Worm (Caenorhabditis elegans) whole organism, mixed stage, embryonic: ENCODE results near the gene ZK563.2.

Source experiments
- M03D4.4 ChIP-seq: sonication (generic microtip); optimal IDR thresholded peaks from 2 replicates; lab custom pipeline; 2017; ENCODE audit warnings: mild to moderate bottlenecking, missing genetic modification characterization, missing compliant biosample characterization
- bed-3 ChIP-seq: fragments of 200-800 bp; sonication (Bioruptor generic); optimal IDR thresholded peaks from 3 replicates; lab custom pipeline; 2018; ENCODE audit warnings: mild to moderate bottlenecking, missing genetic modification characterization, moderate library complexity, missing compliant biosample characterization
- blmp-1 ChIP-seq: fragments of 150-350 bp; optimal IDR thresholded peaks from 2 replicates; lab custom pipeline; 2014; ENCODE audit warnings: missing biosample characterization, missing genetic modification characterization
- ceh-39 ChIP-seq: fragments of 150-350 bp; optimal IDR thresholded peaks from 2 replicates; lab custom pipeline; 2014; ENCODE audit warnings: missing biosample characterization, missing genetic modification characterization
- ceh-43 ChIP-seq: fragments of 200-800 bp; sonication (Bioruptor generic); optimal IDR thresholded peaks from 2 replicates; lab custom pipeline; 2018; ENCODE audit warnings: mild to moderate bottlenecking, missing genetic modification characterization, moderate library complexity, missing compliant biosample characterization
- ceh-83 ChIP-seq: fragments of 200-800 bp; sonication (Bioruptor generic); optimal IDR thresholded peaks from 2 replicates; lab custom pipeline; 2018; ENCODE audit warnings: mild to moderate bottlenecking, missing genetic modification characterization, missing compliant biosample characterization
- ces-1 ChIP-seq: fragments of 150-350 bp; optimal IDR thresholded peaks from 2 replicates; lab custom pipeline; 2014; ENCODE audit warnings: missing biosample characterization, missing genetic modification reagents, missing genetic modification characterization
- cnd-1 ChIP-seq: fragments of 200-800 bp; sonication (Bioruptor generic); optimal IDR thresholded peaks from 2 replicates; lab custom pipeline; 2018; ENCODE audit warnings: mild to moderate bottlenecking, missing genetic modification characterization, missing compliant biosample characterization
- elt-1 ChIP-seq: sonication (generic microtip); optimal IDR thresholded peaks from 2 replicates; lab custom pipeline; 2017; ENCODE audit warnings: missing genetic modification characterization, mild to moderate bottlenecking, missing compliant biosample characterization, antibody characterized with exemption, moderate library complexity, borderline replicate concordance; ENCODE audit not compliant: insufficient read depth
- elt-3 ChIP-seq: fragments of 150-350 bp; optimal IDR thresholded peaks from 2 replicates; lab custom pipeline; 2014; ENCODE audit warnings: missing biosample characterization, missing genetic modification characterization
- flh-1 ChIP-seq: fragments of 200-800 bp; sonication (Bioruptor generic); optimal IDR thresholded peaks from 2 replicates; lab custom pipeline; 2018; ENCODE audit warnings: mild to moderate bottlenecking, missing genetic modification characterization, moderate library complexity, missing compliant biosample characterization
- ham-2 ChIP-seq: fragments of 200-800 bp; sonication (Bioruptor generic); optimal IDR thresholded peaks from 2 replicates; lab custom pipeline; 2018; ENCODE audit warnings: mild to moderate bottlenecking, missing genetic modification characterization, missing compliant biosample characterization
- hlh-1 ChIP-seq: fragments of 150-350 bp; optimal IDR thresholded peaks from 2 replicates; lab custom pipeline; 2014; ENCODE audit warnings: missing biosample characterization, missing genetic modification reagents, missing genetic modification characterization
- lin-13 ChIP-seq: fragments of 150-350 bp; optimal IDR thresholded peaks from 2 replicates; lab custom pipeline; 2014; ENCODE audit warnings: missing biosample characterization, missing genetic modification characterization
- lin-32 ChIP-seq: fragments of 200-800 bp; sonication (Bioruptor generic); optimal IDR thresholded peaks from 2 replicates; lab custom pipeline; 2018; ENCODE audit warnings: mild to moderate bottlenecking, missing genetic modification characterization, missing compliant biosample characterization
- lsy-2 ChIP-seq: fragments of 150-350 bp; optimal IDR thresholded peaks from 2 replicates; lab custom pipeline; 2014; ENCODE audit warnings: missing biosample characterization, missing genetic modification characterization
- mls-2 ChIP-seq: sonication (generic microtip); optimal IDR thresholded peaks from 2 replicates; lab custom pipeline; 2016; ENCODE audit warnings: mild to moderate bottlenecking, missing genetic modification characterization, moderate library complexity, missing compliant biosample characterization
- nhr-2 ChIP-seq: fragments of 150-350 bp; optimal IDR thresholded peaks from 2 replicates; lab custom pipeline; 2014; ENCODE audit warnings: missing biosample characterization, missing genetic modification characterization
- nhr-237 ChIP-seq: fragments of 150-350 bp; optimal IDR thresholded peaks from 2 replicates; lab custom pipeline; 2014; ENCODE audit warnings: missing biosample characterization, missing genetic modification characterization
- nhr-28 ChIP-seq: fragments of 150-350 bp; optimal IDR thresholded peaks from 2 replicates; lab custom pipeline; 2014; ENCODE audit warnings: missing biosample characterization, missing genetic modification characterization
- nhr-76 ChIP-seq: sonication (generic microtip); optimal IDR thresholded peaks from 2 replicates; lab custom pipeline; 2017; ENCODE audit warnings: missing biosample characterization, missing genetic modification characterization
- pha-4 ChIP-seq: fragments of 150-350 bp; optimal IDR thresholded peaks from 2 replicates; lab custom pipeline; 2018; ENCODE audit warnings: missing biosample characterization, missing genetic modification reagents, missing genetic modification characterization
- sem-2 ChIP-seq: fragments of 200-800 bp; sonication (Bioruptor generic); optimal IDR thresholded peaks from 2 replicates; lab custom pipeline; 2018; ENCODE audit warnings: mild to moderate bottlenecking, missing genetic modification characterization, missing compliant biosample characterization
- snpc-4 ChIP-seq: fragments of 150-350 bp; optimal IDR thresholded peaks from 2 replicates; lab custom pipeline; 2014; ENCODE audit warnings: missing biosample characterization, missing genetic modification characterization
- sptf-1 ChIP-seq: sonication (generic microtip); optimal IDR thresholded peaks from 2 replicates; lab custom pipeline; 2017; ENCODE audit warnings: mild to moderate bottlenecking, missing genetic modification characterization, moderate library complexity, missing compliant biosample characterization
- tbx-8 ChIP-seq: fragments of 200-800 bp; sonication (Bioruptor generic); optimal IDR thresholded peaks from 2 replicates; lab custom pipeline; 2018; ENCODE audit warnings: mild to moderate bottlenecking, missing genetic modification characterization, moderate library complexity, missing compliant biosample characterization
- unc-120 ChIP-seq: sonication (generic microtip); optimal IDR thresholded peaks from 2 replicates; lab custom pipeline; 2017; ENCODE audit warnings: missing genetic modification characterization, missing compliant biosample characterization; ENCODE audit not compliant: poor library complexity, severe bottlenecking
- unc-62 ChIP-seq: fragments of 150-350 bp; optimal IDR thresholded peaks from 2 replicates; lab custom pipeline; 2014; ENCODE audit warnings: missing biosample characterization, missing genetic modification reagents, missing genetic modification characterization
- zip-8 ChIP-seq: fragments of 150-350 bp; optimal IDR thresholded peaks from 2 replicates; lab custom pipeline; 2014; ENCODE audit warnings: missing biosample characterization, missing genetic modification characterization
- ztf-11 ChIP-seq: fragments of 150-350 bp; optimal IDR thresholded peaks from 2 replicates; lab custom pipeline; 2014; ENCODE audit warnings: missing biosample characterization, missing genetic modification characterization

Gene ZK563.2

DNA sequence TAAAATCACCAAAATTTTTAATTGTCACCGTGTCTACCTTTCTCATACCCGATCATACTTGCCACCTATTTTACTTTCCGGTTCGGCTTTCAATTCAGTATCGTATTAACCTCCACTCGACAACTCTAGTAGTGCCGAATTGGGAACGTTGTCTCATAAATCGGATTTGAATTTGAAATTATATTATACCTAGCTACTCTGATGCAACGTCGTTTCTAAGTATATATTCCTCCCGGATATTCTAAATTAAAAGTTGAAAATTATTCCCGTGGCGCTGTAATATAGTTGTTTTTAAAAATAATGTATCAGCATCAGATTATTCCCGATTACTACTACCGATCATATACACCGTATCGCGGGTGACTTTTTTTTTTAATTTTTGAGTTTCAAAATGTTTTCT is at the start of gene ZK563.2:
Gene ZK563.2 (plus strand): TSS at position 301 of the 400 bp plus-strand sequence.
- TF ChIP-seq ham-2 (GFP tag; lab: Kevin White, UChicago) (no peak), snpc-4 (tag; lab: Kevin White, UChicago) (no peak), sptf-1 (tag; lab: Kevin White, UChicago) (no peak), ceh-39 (no peak), mls-2 (tag; lab: Kevin White, UChicago) (no peak), tbx-8 (GFP tag; lab: Kevin White, UChicago) (no peak), M03D4.4 (tag; lab: Kevin White, UChicago) (no peak), zip-8 (tag; lab: Kevin White, UChicago) (no peak), ceh-83 (GFP tag; lab: Kevin White, UChicago) (no peak), nhr-28 (tag; lab: Kevin White, UChicago) (no peak), bed-3 (GFP tag; lab: Kevin White, UChicago) (no peak), lin-32 (GFP tag; lab: Kevin White, UChicago) (no peak), ceh-43 (GFP tag; lab: Kevin White, UChicago) (no peak), ztf-11 (tag; lab: Kevin White, UChicago) (no peak), lsy-2 (tag; lab: Kevin White, UChicago) (no peak), hlh-1 (tag; lab: Kevin White, UChicago) (no peak), unc-62 (GFP tag; lab: Kevin White, UChicago) (no peak)

ce11 chrX:3326175-3326574 is 42.6 kb upstream of the ZK563.2 start, which contains the start of gene F11D5.6:
Gene F11D5.6 (minus strand): TSS chrX:3326275.
- no peak for TF ChIP-seq sptf-1 (tag; lab: Kevin White, UChicago)
- TF ChIP-seq sem-2 (GFP tag; lab: Kevin White, UChicago) = no peak
- TF ChIP-seq flh-1 (GFP tag; lab: Kevin White, UChicago) = no peak
- TF ChIP-seq elt-3 (tag; lab: Kevin White, UChicago) = no peak
- TF ChIP-seq nhr-28 (tag; lab: Kevin White, UChicago) = no peak
- no peak for TF ChIP-seq ceh-43 (GFP tag; lab: Kevin White, UChicago)
- TF ChIP-seq nhr-2 = no peak
- no peak for TF ChIP-seq ces-1 (GFP tag; lab: Kevin White, UChicago)
- TF ChIP-seq snpc-4 (tag; lab: Kevin White, UChicago) = no peak
- no peak for TF ChIP-seq nhr-76 (tag; lab: Kevin White, UChicago)
- TF ChIP-seq ham-2 (GFP tag; lab: Kevin White, UChicago) = no peak
- TF ChIP-seq bed-3 (GFP tag; lab: Kevin White, UChicago) = no peak
- no peak for TF ChIP-seq ceh-39
- no peak for TF ChIP-seq lin-13 (tag; lab: Kevin White, UChicago)
- TF ChIP-seq blmp-1 (tag; lab: Kevin White, UChicago) = no peak
- TF ChIP-seq lsy-2 (tag; lab: Kevin White, UChicago) = no peak
- no peak for TF ChIP-seq unc-120 (tag; lab: Kevin White, UChicago)
- no peak for TF ChIP-seq nhr-237 (tag; lab: Kevin White, UChicago)

ce11 chrX:3332824-3333223 is 35.9 kb upstream of the ZK563.2 start, which contains the start of gene F11D5.1:
Gene F11D5.1 (plus strand): TSS chrX:3333124.
- TF ChIP-seq bed-3 (GFP tag; lab: Kevin White, UChicago) = no peak
- TF ChIP-seq lin-32 (GFP tag; lab: Kevin White, UChicago) = no peak
- TF ChIP-seq ztf-11 (tag; lab: Kevin White, UChicago) = no peak
- no peak for TF ChIP-seq ceh-43 (GFP tag; lab: Kevin White, UChicago)
- TF ChIP-seq zip-8 (tag; lab: Kevin White, UChicago) = no peak
- TF ChIP-seq hlh-1 (tag; lab: Kevin White, UChicago) = no peak
- TF ChIP-seq unc-62 (GFP tag; lab: Kevin White, UChicago) = no peak
- no peak for TF ChIP-seq nhr-28 (tag; lab: Kevin White, UChicago)
- no peak for TF ChIP-seq lin-13 (tag; lab: Kevin White, UChicago)
- no peak for TF ChIP-seq sem-2 (GFP tag; lab: Kevin White, UChicago)
- TF ChIP-seq flh-1 (GFP tag; lab: Kevin White, UChicago) = no peak
- TF ChIP-seq tbx-8 (GFP tag; lab: Kevin White, UChicago) = no peak
- TF ChIP-seq elt-1 (tag; lab: Kevin White, UChicago) = no peak
- no peak for TF ChIP-seq M03D4.4 (tag; lab: Kevin White, UChicago)
- no peak for TF ChIP-seq ceh-39
- no peak for TF ChIP-seq cnd-1 (tag; lab: Kevin White, UChicago)

ce11 chrX:3334115-3334514 is 34.6 kb upstream of the ZK563.2 start:
- TF ChIP-seq nhr-237 (tag; lab: Kevin White, UChicago) (no peak), unc-62 (GFP tag; lab: Kevin White, UChicago) (no peak), lsy-2 (tag; lab: Kevin White, UChicago) (no peak), nhr-28 (tag; lab: Kevin White, UChicago) (no peak), lin-32 (GFP tag; lab: Kevin White, UChicago) (no peak), mls-2 (tag; lab: Kevin White, UChicago) (no peak), pha-4 (no peak)
